Fruit fly (Drosophila melanogaster): ENCODE data around the gene aus.

DNA sequence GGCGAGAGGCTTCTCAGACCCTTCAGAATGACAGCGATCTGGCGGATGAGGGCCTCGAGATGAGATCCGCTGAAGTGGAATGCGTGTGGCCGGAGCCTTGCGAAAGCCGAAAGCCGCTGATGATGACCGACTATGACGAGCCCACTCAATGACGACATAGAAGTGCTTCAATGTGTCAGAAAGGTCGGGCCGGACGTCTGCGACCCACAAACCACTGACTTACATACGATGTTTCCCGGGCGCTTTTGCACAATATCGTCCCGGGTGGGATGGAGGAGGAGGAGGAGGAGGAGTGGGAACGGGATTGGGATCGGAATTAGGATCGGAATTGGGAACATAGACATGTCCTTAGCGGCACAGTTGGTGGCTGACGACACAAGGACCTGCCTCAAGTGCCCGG lies 41.6 kb upstream of the aus start:
- TF ChIP-seq insv (optimal IDR thresholded peaks at IDR 0.05), result no peak
- TF ChIP-seq Myc (optimal IDR thresholded peaks at IDR 0.05), result no peak
- no peak for TF ChIP-seq h (optimal IDR thresholded peaks at IDR 0.05)
- TF ChIP-seq Sin3A (optimal IDR thresholded peaks at IDR 0.05), result no peak
